Worm (Caenorhabditis elegans): ENCODE data around the gene gst-16.

The gst-16 gene

DNA sequence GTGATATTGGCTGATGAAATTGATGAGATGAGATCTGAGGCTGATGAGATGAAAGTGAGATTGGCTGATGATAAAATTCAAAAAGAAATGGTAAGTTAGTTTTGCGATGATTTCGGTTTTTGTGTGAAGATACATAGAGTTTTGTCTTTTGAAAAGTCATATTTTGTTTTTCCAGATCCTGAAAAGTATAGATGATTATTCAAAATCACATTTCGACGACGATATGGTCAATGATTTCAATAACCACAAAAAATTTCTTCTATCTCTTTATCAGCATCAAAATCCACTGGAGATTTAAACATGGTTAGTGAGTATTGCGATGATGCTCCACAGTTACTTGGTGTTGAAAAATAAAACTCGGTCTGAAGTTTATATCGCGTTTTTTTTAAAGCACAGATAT is 23.3 kb downstream of the gst-16 start, which contains the start of gene csp-1:
Gene csp-1, plus strand, starts transcription at position 301 of the 400 bp plus-strand sequence.
- TF ChIP-seq nhr-85 (tag), result peak; percentile 29
- TF ChIP-seq ceh-82 (tag; optimal IDR thresholded peaks at IDR 0.05), result no peak
- TF ChIP-seq sup-37 (GFP tag; optimal IDR thresholded peaks at IDR 0.05), result no peak
- TF ChIP-seq unc-86 (tag; optimal IDR thresholded peaks at IDR 0.05), result no peak
- no peak for TF ChIP-seq efl-1 (optimal IDR thresholded peaks at IDR 0.05)
- TF ChIP-seq efl-1 (GFP tag; optimal IDR thresholded peaks at IDR 0.05 in 1 of 2), result peak in 1 of 2 experiments; percentile 80

DNA sequence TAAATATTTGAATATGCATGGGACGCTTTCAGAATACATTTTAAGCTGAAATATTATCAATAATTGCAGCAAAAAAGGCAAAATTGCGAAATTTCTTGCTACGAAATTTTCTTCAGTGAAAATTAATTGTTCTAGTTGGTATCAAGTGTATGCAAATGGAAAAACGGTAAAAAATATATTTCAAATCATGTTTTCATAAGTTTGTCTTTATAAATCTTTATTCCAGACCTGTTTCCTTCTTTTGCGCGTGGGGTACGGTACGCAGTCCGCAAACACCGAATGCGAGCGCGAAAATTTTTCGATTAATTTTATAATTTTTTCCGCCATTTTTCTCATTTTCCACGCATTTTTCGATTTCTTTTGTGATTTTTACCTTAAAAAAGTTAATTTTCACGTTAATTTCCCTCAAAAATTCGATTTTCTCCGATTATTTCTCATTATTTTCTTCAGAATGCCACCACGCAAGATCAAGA is 27.7 kb downstream of the gst-16 start, which contains the start of the genes fbxc-23 and csc-1:
Gene fbxc-23, minus strand, starts transcription at position 51 of the 473 bp plus-strand sequence.
Gene csc-1, plus strand, starts transcription at position 451 of the 473 bp plus-strand sequence.
- no peak for TF ChIP-seq aly-2 (tag; optimal IDR thresholded peaks at IDR 0.05)
- TF ChIP-seq unc-86 (tag; optimal IDR thresholded peaks at IDR 0.05), result no peak
- TF ChIP-seq nhr-11 (tag; optimal IDR thresholded peaks at IDR 0.05), result no peak
- TF ChIP-seq snu-23 (GFP tag; optimal IDR thresholded peaks at IDR 0.05), result peak; percentile 73
- peak; percentile 91 to 96 (median 93) for TF ChIP-seq dpl-1 (GFP tag; optimal IDR thresholded peaks at IDR 0.05)
- TF ChIP-seq hlh-17 (GFP tag; optimal IDR thresholded peaks at IDR 0.05; ENCODE audit: borderline replicate concordance), result no peak
- no peak for TF ChIP-seq lin-15B (tag; optimal IDR thresholded peaks at IDR 0.05)
- TF ChIP-seq lin-35 (GFP tag; optimal IDR thresholded peaks at IDR 0.05), result peak; percentile 89 to 95
- peak in 1 of 2 experiments; percentile 41 for TF ChIP-seq mdl-1 (tag; optimal IDR thresholded peaks at IDR 0.05)
- TF ChIP-seq fkh-8 (tag; optimal IDR thresholded peaks at IDR 0.05), result peak; percentile 25
- peak; percentile 76 for TF ChIP-seq blmp-1 (tag; optimal IDR thresholded peaks at IDR 0.05)
- TF ChIP-seq snpc-4 (tag; optimal IDR thresholded peaks at IDR 0.05), result peak; percentile 60
- TF ChIP-seq grh-1 (GFP tag; IDR thresholded peaks at IDR 0.05), result peak; percentile 48; the same call in 1 of the 2 replicates
- TF ChIP-seq efl-3 (GFP tag; optimal IDR thresholded peaks at IDR 0.05), result no peak
- peak; percentile 59 for TF ChIP-seq C16A3.4 (tag; optimal IDR thresholded peaks at IDR 0.05)
- peak in 1 of 6 experiments; percentile 67 for TF ChIP-seq elt-3 (tag; optimal IDR thresholded peaks at IDR 0.05)
- peak; percentile 21 for TF ChIP-seq nhr-77 (tag; optimal IDR thresholded peaks at IDR 0.05)
- peak; percentile 97 to 99 for TF ChIP-seq lsy-2 (tag; optimal IDR thresholded peaks at IDR 0.05)
- TF ChIP-seq egl-27 (tag; optimal IDR thresholded peaks at IDR 0.05), result no peak
- TF ChIP-seq egl-13 (tag; optimal IDR thresholded peaks at IDR 0.05), result no peak
- TF ChIP-seq nhr-84 (tag; optimal IDR thresholded peaks at IDR 0.05), result no peak
- peak; percentile 92 for TF ChIP-seq F16B12.6 (tag; optimal IDR thresholded peaks at IDR 0.05)
- TF ChIP-seq ceh-82 (tag; optimal IDR thresholded peaks at IDR 0.05), result peak; percentile 20 to 42 (median 28)
- no peak for TF ChIP-seq sup-37 (GFP tag; optimal IDR thresholded peaks at IDR 0.05)
- TF ChIP-seq nhr-85 (tag), result peak; percentile 34
- TF ChIP-seq mep-1 (tag; optimal IDR thresholded peaks at IDR 0.05), result peak; percentile 75
- peak; percentile 60 for TF ChIP-seq nhr-20 (tag; optimal IDR thresholded peaks at IDR 0.05)
- peak; percentile 36 for TF ChIP-seq rnt-1 (tag; optimal IDR thresholded peaks at IDR 0.05)
- TF ChIP-seq lir-3 (tag; optimal IDR thresholded peaks at IDR 0.05; ENCODE audit: poor library complexity), result no peak
- TF ChIP-seq swsn-7 (tag; optimal IDR thresholded peaks at IDR 0.05), result peak; percentile 48
- peak; percentile 53 for TF ChIP-seq irx-1 (tag; optimal IDR thresholded peaks at IDR 0.05)
- TF ChIP-seq ztf-4 (tag; optimal IDR thresholded peaks at IDR 0.05), result no peak
- TF ChIP-seq lin-14 (GFP tag; optimal IDR thresholded peaks at IDR 0.05), result peak; percentile 43
- TF ChIP-seq fkh-4 (tag; optimal IDR thresholded peaks at IDR 0.05; ENCODE audit: borderline replicate concordance), result peak; percentile 20
- TF ChIP-seq unc-130 (tag; optimal IDR thresholded peaks at IDR 0.05), result peak; percentile 52
- TF ChIP-seq nhr-47 (tag; optimal IDR thresholded peaks at IDR 0.05), result peak; percentile 51
- TF ChIP-seq xbp-1 (tag; optimal IDR thresholded peaks at IDR 0.05), result peak; percentile 39
- peak; percentile 45 for TF ChIP-seq tbx-2 (tag; optimal IDR thresholded peaks at IDR 0.05)
- TF ChIP-seq nhr-19 (GFP tag; conservative IDR thresholded peaks at IDR 0.05), result peak; percentile 48
- no peak for TF ChIP-seq unc-62 (GFP tag; optimal IDR thresholded peaks at IDR 0.05)
- peak; percentile 61 for TF ChIP-seq nhr-71 (tag; optimal IDR thresholded peaks at IDR 0.05)
- no peak for TF ChIP-seq C34B4.2 (tag; optimal IDR thresholded peaks at IDR 0.05)
- TF ChIP-seq dsc-1 (tag; optimal IDR thresholded peaks at IDR 0.05), result peak; percentile 33
- TF ChIP-seq mef-2 (tag; optimal IDR thresholded peaks at IDR 0.05), result no peak
- TF ChIP-seq efl-1 (optimal IDR thresholded peaks at IDR 0.05), result peak; percentile 93 to 96
- TF ChIP-seq efl-1 (GFP tag; optimal IDR thresholded peaks at IDR 0.05 in 1 of 2), result peak; percentile 95 to 99

All from whole organism, L1 larva.